Worm (Caenorhabditis elegans) whole organism, young adult: Measurements from ENCODE around the gene sax-2.

Source experiments
- F22D6.2 ChIP-seq: sonication (generic microtip); optimal IDR thresholded peaks from 2 replicates; lab custom pipeline; 2016; ENCODE audit warnings: mild to moderate bottlenecking, missing genetic modification characterization, missing compliant biosample characterization
- F52B5.7 ChIP-seq: sonication (generic microtip); optimal IDR thresholded peaks from 2 replicates; lab custom pipeline; 2016; ENCODE audit warnings: mild to moderate bottlenecking, missing genetic modification characterization, missing compliant biosample characterization
- cebp-2 ChIP-seq: fragments of 200-800 bp; sonication (Bioruptor generic); IDR thresholded peaks from 2 replicates; pipeline ENCODE4 v1.3.6; 2022; ENCODE audit warnings: missing genetic modification characterization, missing compliant biosample characterization
- egl-44 ChIP-seq: fragments of 200-800 bp; sonication (Bioruptor generic); IDR thresholded peaks from 2 replicates; pipeline ENCODE4 v1.3.6; 2022; ENCODE audit warnings: missing genetic modification reagents, missing genetic modification characterization, missing compliant biosample characterization

DNA sequence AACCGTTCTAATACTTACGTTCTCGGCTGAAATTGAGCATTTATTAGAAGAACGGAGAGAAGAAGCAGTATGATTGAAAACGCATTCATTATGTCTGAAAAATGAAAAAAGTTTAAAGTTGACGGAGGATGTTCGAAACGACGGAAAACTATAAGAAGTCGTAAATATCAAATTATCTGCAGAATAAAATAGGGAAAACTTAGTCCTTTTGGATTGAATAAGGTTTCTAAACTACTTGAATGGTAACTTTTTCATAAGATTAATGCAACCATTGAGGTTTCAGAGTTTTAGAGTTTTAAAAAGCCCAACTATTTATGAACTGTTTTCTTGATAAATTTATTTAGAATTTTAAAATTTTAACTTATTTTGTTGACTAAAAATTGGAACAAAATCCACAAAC is 38.0 kb upstream of the sax-2 start, which contains the start of gene C45G9.12:
- no peak for TF ChIP-seq F52B5.7 (tag; lab: Kevin White, UChicago)
- TF ChIP-seq egl-44 (GFP tag; lab: Robert Waterston, UW), result no peak
- no peak for TF ChIP-seq F22D6.2 (tag; lab: Kevin White, UChicago)
- TF ChIP-seq cebp-2 (GFP tag; lab: Robert Waterston, UW), result no peak
